Fruit fly (Drosophila melanogaster) whole organism, embryonic: ENCODE data around the gene CG43292.

Source experiments
- Antp ChIP-seq: fragments of 200-800 bp; sonication (Bioruptor generic); optimal IDR thresholded peaks from 3 replicates; lab custom pipeline; 2016; ENCODE audit warnings: missing biosample characterization, missing genetic modification characterization
- B-H2 ChIP-seq: fragments of 200-800 bp; sonication (Bioruptor generic); optimal IDR thresholded peaks from 2 replicates; lab custom pipeline; 2018; ENCODE audit warnings: missing biosample characterization, mild to moderate bottlenecking, missing genetic modification characterization
- CG10321 ChIP-seq: fragments of 200-800 bp; sonication (Bioruptor generic); IDR thresholded peaks from 2 replicates; pipeline ENCODE4 v1.3.6; 2022; ENCODE audit warnings: missing biosample characterization, missing genetic modification characterization
- CG12104 ChIP-seq: fragments of 200-800 bp; sonication (Bioruptor generic); optimal IDR thresholded peaks from 3 replicates; lab custom pipeline; 2016; ENCODE audit warnings: missing biosample characterization, missing genetic modification characterization
- CG12659 ChIP-seq: fragments of 200-800 bp; sonication (Bioruptor generic); optimal IDR thresholded peaks from 3 replicates; lab custom pipeline; 2017; ENCODE audit warnings: mild to moderate bottlenecking, missing biosample characterization, missing genetic modification reagents, missing genetic modification characterization
- CG12744 ChIP-seq: fragments of 200-800 bp; sonication (Bioruptor generic); optimal IDR thresholded peaks from 2 replicates; lab custom pipeline; 2016; ENCODE audit warnings: missing biosample characterization, missing genetic modification characterization
- CG1529 ChIP-seq: fragments of 200-800 bp; sonication (Bioruptor generic); optimal IDR thresholded peaks from 3 replicates; lab custom pipeline; 2018; ENCODE audit warnings: missing biosample characterization, missing genetic modification characterization
- CG16863 ChIP-seq: fragments of 200-800 bp; sonication (Bioruptor generic); optimal IDR thresholded peaks from 3 replicates; lab custom pipeline; 2016; ENCODE audit warnings: missing biosample characterization, missing genetic modification characterization
- CG17186 ChIP-seq: fragments of 200-800 bp; sonication (Bioruptor generic); optimal IDR thresholded peaks from 3 replicates; lab custom pipeline; 2017; ENCODE audit warnings: missing biosample characterization, missing genetic modification reagents, missing genetic modification characterization
- CG17829 ChIP-seq: fragments of 200-800 bp; optimal IDR thresholded peaks from 2 replicates; lab custom pipeline; 2019; ENCODE audit warnings: missing biosample characterization, mild to moderate bottlenecking, missing genetic modification characterization, moderate library complexity
- CG30431 ChIP-seq: fragments of 200-800 bp; sonication (Bioruptor generic); optimal IDR thresholded peaks from 2 replicates; lab custom pipeline; 2017; ENCODE audit warnings: missing biosample characterization, missing genetic modification characterization
- CG3163 ChIP-seq: fragments of 200-800 bp; sonication (Bioruptor generic); optimal IDR thresholded peaks from 3 replicates; lab custom pipeline; 2016; ENCODE audit warnings: missing biosample characterization, missing genetic modification characterization
- CG34422 ChIP-seq: fragments of 200-800 bp; sonication (Bioruptor generic); IDR thresholded peaks from 3 replicates; pipeline ENCODE4 v1.3.6; 2022; ENCODE audit warnings: missing biosample characterization, missing genetic modification characterization
- CG43689 ChIP-seq: fragments of 200-800 bp; sonication (Bioruptor generic); IDR thresholded peaks from 2 replicates; pipeline ENCODE4 v1.3.6; 2022; ENCODE audit warnings: missing biosample characterization, missing genetic modification characterization
- CG5180 ChIP-seq: fragments of 200-800 bp; sonication (Bioruptor generic); optimal IDR thresholded peaks from 3 replicates; lab custom pipeline; 2017; ENCODE audit warnings: missing biosample characterization, missing genetic modification characterization, mild to moderate bottlenecking, moderate library complexity, missing genetic modification reagents
- CG6175 ChIP-seq: fragments of 200-800 bp; sonication (Bioruptor generic); IDR thresholded peaks from 3 replicates; pipeline ENCODE4 v1.3.6; 2022; ENCODE audit warnings: missing biosample characterization, missing genetic modification characterization
- CG6765 ChIP-seq: fragments of 200-800 bp; sonication (Bioruptor generic); optimal IDR thresholded peaks from 3 replicates; lab custom pipeline; 2017; ENCODE audit warnings: missing biosample characterization, mild to moderate bottlenecking, missing genetic modification characterization
- CG6854 ChIP-seq: fragments of 200-800 bp; sonication (Bioruptor generic); optimal IDR thresholded peaks from 3 replicates; lab custom pipeline; 2017; ENCODE audit warnings: missing biosample characterization, mild to moderate bottlenecking, missing genetic modification characterization
- CTCF ChIP-seq: fragments of 200-800 bp; sonication (Bioruptor generic); optimal IDR thresholded peaks from 2 replicates; lab custom pipeline; 2017; ENCODE audit warnings: missing biosample characterization, mild to moderate bottlenecking, missing genetic modification characterization, moderate library complexity
- CoRest ChIP-seq: fragments of 200-800 bp; sonication (Bioruptor generic); optimal IDR thresholded peaks from 3 replicates; lab custom pipeline; 2018; ENCODE audit warnings: missing biosample characterization, mild to moderate bottlenecking, missing genetic modification characterization, moderate library complexity
- D ChIP-seq, 2 experiments: fragments of 200-800 bp in 1 of 2; fragments of >200 bp in 1 of 2; sonication (Bioruptor generic) in 1 of 2; optimal IDR thresholded peaks; 2 replicates in 1 of 2; 3 replicates in 1 of 2; lab custom pipeline; 2017; ENCODE audit warnings: mild to moderate bottlenecking in 1 of 2, missing biosample characterization in 1 of 2, missing genetic modification characterization in 1 of 2, missing genetic modification reagents in 1 of 2
- Dip2 ChIP-seq: fragments of 200-800 bp; sonication (Bioruptor generic); IDR thresholded peaks from 2 replicates; pipeline ENCODE4 v1.3.6; 2022; ENCODE audit warnings: missing biosample characterization, missing genetic modification characterization
- E2f1 ChIP-seq: fragments of 200-800 bp; sonication (Bioruptor generic); IDR thresholded peaks from 2 replicates; pipeline ENCODE4 v1.3.6; 2022; ENCODE audit warnings: missing biosample characterization, missing genetic modification characterization
- HLH54F ChIP-seq: fragments of 200-800 bp; sonication (Bioruptor generic); optimal IDR thresholded peaks from 3 replicates; lab custom pipeline; 2016; ENCODE audit warnings: missing biosample characterization, missing genetic modification characterization
- Hand ChIP-seq: fragments of 200-800 bp; sonication (Bioruptor generic); optimal IDR thresholded peaks from 2 replicates; lab custom pipeline; 2017; ENCODE audit warnings: mild to moderate bottlenecking, missing biosample characterization, missing genetic modification reagents, missing genetic modification characterization
- Hey ChIP-seq: fragments of 200-800 bp; sonication (Bioruptor generic); optimal IDR thresholded peaks from 3 replicates; lab custom pipeline; 2018; ENCODE audit warnings: missing biosample characterization, mild to moderate bottlenecking, missing genetic modification characterization
- MBD-R2 ChIP-seq: fragments of 200-800 bp; sonication (Bioruptor generic); IDR thresholded peaks from 2 replicates; pipeline ENCODE4 v1.3.6; 2022; ENCODE audit warnings: missing biosample characterization, missing genetic modification characterization
- Med ChIP-seq: fragments of 200-800 bp; sonication (Bioruptor generic); peaks from one replicate; lab custom pipeline; 2016; ENCODE audit warnings: missing biosample characterization, missing genetic modification characterization, mild to moderate bottlenecking, inconsistent platforms, moderate library complexity
- NFAT ChIP-seq: fragments of 200-800 bp; sonication (Bioruptor generic); IDR thresholded peaks from 2 replicates; pipeline ENCODE4 v1.3.6; 2022; ENCODE audit warnings: missing biosample characterization, missing genetic modification characterization
- Sin3A ChIP-seq: fragments of >200 bp; optimal IDR thresholded peaks from 2 replicates; lab custom pipeline; 2018
- Six4 ChIP-seq: fragments of 200-800 bp; sonication (Bioruptor generic); optimal IDR thresholded peaks from 2 replicates; lab custom pipeline; 2016; ENCODE audit warnings: missing biosample characterization, missing genetic modification characterization
- Trl ChIP-seq, 3 experiments: fragments of >200 bp in 2 of 3; fragments of 200-800 bp in 1 of 3; sonication (Bioruptor generic) in 1 of 3; optimal IDR thresholded peaks; 2 replicates in 1 of 3; 3 replicates in 2 of 3; lab custom pipeline; 2016 to 2017; ENCODE audit warnings: missing biosample characterization in 1 of 3, missing genetic modification characterization in 1 of 3
- Usf ChIP-seq: fragments of 200-800 bp; sonication (Bioruptor generic); optimal IDR thresholded peaks from 2 replicates; lab custom pipeline; 2017; ENCODE audit warnings: missing genotype, missing biosample characterization, missing genetic modification characterization
- Xbp1 ChIP-seq: fragments of 200-800 bp; sonication (Bioruptor generic); optimal IDR thresholded peaks from 3 replicates; lab custom pipeline; 2016; ENCODE audit warnings: missing biosample characterization, mild to moderate bottlenecking, missing genetic modification characterization
- ash1 ChIP-seq: fragments of 200-800 bp; sonication (Bioruptor generic); optimal IDR thresholded peaks from 2 replicates; lab custom pipeline; 2018; ENCODE audit warnings: missing biosample characterization, mild to moderate bottlenecking, missing genetic modification characterization
- crc ChIP-seq: fragments of 200-800 bp; sonication (Bioruptor generic); optimal IDR thresholded peaks from 2 replicates; lab custom pipeline; 2016; ENCODE audit warnings: missing biosample characterization, missing genetic modification characterization
- fd102C ChIP-seq: fragments of 200-800 bp; sonication (Bioruptor generic); optimal IDR thresholded peaks from 2 replicates; lab custom pipeline; 2018; ENCODE audit warnings: missing biosample characterization, mild to moderate bottlenecking, missing genetic modification characterization, moderate library complexity
- ftz-f1 ChIP-seq: fragments of 200-800 bp; sonication (Bioruptor generic); optimal IDR thresholded peaks from 2 replicates; lab custom pipeline; 2016; ENCODE audit warnings: missing biosample characterization, missing genetic modification characterization
- her ChIP-seq: fragments of 200-800 bp; sonication (Bioruptor generic); optimal IDR thresholded peaks from 2 replicates; lab custom pipeline; 2016; ENCODE audit warnings: missing biosample characterization, missing genetic modification characterization
- jigr1 ChIP-seq: fragments of 200-800 bp; sonication (Bioruptor generic); IDR thresholded peaks from 3 replicates; pipeline ENCODE4 v1.3.6; 2022; ENCODE audit warnings: missing biosample characterization, missing genetic modification characterization
- klu ChIP-seq: fragments of 200-800 bp; sonication (Bioruptor generic); IDR thresholded peaks from 2 replicates; pipeline ENCODE4 v1.3.6; 2022; ENCODE audit warnings: missing biosample characterization, missing genetic modification characterization
- luna ChIP-seq: fragments of 200-800 bp; sonication (Bioruptor generic); optimal IDR thresholded peaks from 2 replicates; lab custom pipeline; 2016; ENCODE audit warnings: missing biosample characterization, missing genetic modification characterization
- nom ChIP-seq: fragments of 200-800 bp; sonication (Bioruptor generic); optimal IDR thresholded peaks from 2 replicates; lab custom pipeline; 2017; ENCODE audit warnings: missing biosample characterization, missing genetic modification characterization, mild to moderate bottlenecking, moderate library complexity, missing genetic modification reagents
- odd ChIP-seq: fragments of 200-800 bp; sonication (Bioruptor generic); optimal IDR thresholded peaks from 2 replicates; lab custom pipeline; 2017; ENCODE audit warnings: missing biosample characterization, mild to moderate bottlenecking, missing genetic modification characterization
- pum ChIP-seq: fragments of 200-800 bp; sonication (Bioruptor generic); optimal IDR thresholded peaks from 2 replicates; lab custom pipeline; 2016; ENCODE audit warnings: missing biosample characterization, missing genetic modification characterization
- ssp ChIP-seq: fragments of 200-800 bp; sonication (Bioruptor generic); IDR thresholded peaks from 2 replicates; pipeline ENCODE4 v1.3.6; 2022; ENCODE audit warnings: missing biosample characterization, missing genetic modification characterization
- tx ChIP-seq: fragments of 200-800 bp; sonication (Bioruptor generic); optimal IDR thresholded peaks from 2 replicates; lab custom pipeline; 2016; ENCODE audit warnings: missing biosample characterization, missing genetic modification characterization
- unpg ChIP-seq: fragments of 200-800 bp; sonication (Bioruptor generic); optimal IDR thresholded peaks from 3 replicates; lab custom pipeline; 2018; ENCODE audit warnings: missing biosample characterization, mild to moderate bottlenecking, missing genetic modification characterization, moderate library complexity
- z ChIP-seq: fragments of 200-800 bp; sonication (Bioruptor generic); IDR thresholded peaks from 3 replicates; pipeline ENCODE4 v1.3.6; 2022; ENCODE audit warnings: missing biosample characterization, missing genetic modification characterization

CG43292 gene

dm6 chr3L:7510414-7511384 is 35.3 kb downstream of the CG43292 start, which contains the start of gene CG7546 (continued):
- TF ChIP-seq Trl (optimal IDR thresholded peaks at IDR 0.05; lab: Kevin White, UChicago) (no peak), Trl (GFP tag; optimal IDR thresholded peaks at IDR 0.05; lab: Kevin White, UChicago) (no peak), odd (GFP tag; lab: Kevin White, UChicago) (no peak), MBD-R2 (GFP tag; lab: Robert Waterston, UW) (peak; percentile 64), jigr1 (no peak), Antp (no peak), CoRest (peak; percentile 72), z (GFP tag; lab: Robert Waterston, UW) (no peak), pum (GFP tag; lab: Kevin White, UChicago) (no peak), CG34422 (peak; percentile 75; the same call in 2 of the 3 replicates), CG12104 (GFP tag; lab: Kevin White, UChicago) (peak; percentile 50), klu (GFP tag; lab: Robert Waterston, UW) (no peak), tx (no peak), E2f1 (0 out of 2 replicates have a peak, but pooled peaks have one; percentile 14), CG6854 (GFP tag; lab: Kevin White, UChicago) (no peak), Med (peak; percentile 75), Hey (tag; lab: Kevin White, UChicago) (no peak), CG43689 (no peak), CG6765 (GFP tag; lab: Kevin White, UChicago) (no peak), nom (GFP tag; lab: Kevin White, UChicago) (no peak), B-H2 (GFP tag; lab: Kevin White, UChicago) (no peak), CG17829 (tag; lab: Kevin White, UChicago) (peak; percentile 31), fd102C (no peak), CG30431 (GFP tag; lab: Kevin White, UChicago) (no peak), CG16863 (GFP tag; lab: Kevin White, UChicago) (peak; percentile 16), Xbp1 (GFP tag; lab: Kevin White, UChicago) (peak; percentile 63), CTCF (GFP tag; lab: Kevin White, UChicago) (no peak), CG12744 (GFP tag; lab: Kevin White, UChicago) (no peak), Six4 (GFP tag; lab: Kevin White, UChicago) (no peak), CG6175 (no peak), CG10321 (GFP tag; lab: Robert Waterston, UW) (peak; percentile 50; the same call in 1 of the 2 replicates), CG17186 (no peak), her (GFP tag; lab: Kevin White, UChicago) (no peak), ssp (GFP tag; lab: Robert Waterston, UW) (no peak), Dip2 (no peak), CG3163 (GFP tag; lab: Kevin White, UChicago) (no peak), CG12659 (GFP tag; lab: Kevin White, UChicago) (peak; percentile 69), Usf (GFP tag; lab: Kevin White, UChicago) (peak; percentile 47), Sin3A (lab: Kevin White, UChicago) (peak; percentile 9), crc (GFP tag; lab: Kevin White, UChicago) (no peak), ash1 (GFP tag; lab: Kevin White, UChicago) (no peak), ftz-f1 (GFP tag; lab: Kevin White, UChicago) (no peak), HLH54F (GFP tag; lab: Kevin White, UChicago) (peak; percentile 27), D (optimal IDR thresholded peaks at IDR 0.05; lab: Kevin White, UChicago) (peak; percentile 9), D (GFP tag; optimal IDR thresholded peaks at IDR 0.05; lab: Kevin White, UChicago) (no peak), CG1529 (GFP tag; lab: Kevin White, UChicago) (no peak), Hand (GFP tag; lab: Kevin White, UChicago) (no peak), NFAT (GFP tag; lab: Robert Waterston, UW) (no peak; the same call in 1 of the 2 replicates), CG5180 (GFP tag; lab: Kevin White, UChicago) (no peak), unpg (no peak), luna (GFP tag; lab: Kevin White, UChicago) (no peak)
